Fruit fly (Drosophila melanogaster) whole organism: ENCODE results near the gene CG34282.

Source experiments
- CG8478 ChIP-seq: fragments of >200 bp; optimal IDR thresholded peaks from 2 replicates; lab custom pipeline; 2018; ENCODE audit warnings: inconsistent platforms
- Dll ChIP-seq: fragments of >200 bp; optimal IDR thresholded peaks from 2 replicates; lab custom pipeline; 2017
- pan ChIP-seq: fragments of >200 bp; optimal IDR thresholded peaks from 2 replicates; lab custom pipeline; 2017
- usp ChIP-seq: fragments of >200 bp; optimal IDR thresholded peaks from 2 replicates; lab custom pipeline; 2017; ENCODE audit warnings: missing biosample characterization, missing genetic modification characterization, mixed read lengths

DNA sequence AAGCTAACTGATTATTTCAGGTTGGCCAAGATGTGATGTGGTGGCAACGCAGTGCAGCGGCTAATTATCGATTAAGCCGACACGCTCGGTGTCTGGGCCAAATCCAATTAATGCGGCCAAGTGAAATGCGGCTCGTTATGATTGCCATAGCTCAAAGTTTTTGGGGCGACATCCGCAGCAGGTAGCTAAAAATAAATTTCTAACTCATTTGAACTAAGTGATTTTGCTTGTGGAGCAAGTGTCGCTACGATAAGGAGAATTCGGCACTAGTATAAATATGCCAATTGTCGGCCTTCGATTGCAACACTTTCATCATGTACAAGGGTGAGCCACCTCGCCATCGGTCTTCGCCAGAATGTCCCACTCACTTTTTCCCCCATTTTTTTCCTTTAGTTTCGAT lies at the start of gene CG34282:
- TF ChIP-seq CG8478 (no peak), usp (GFP tag; lab: Kevin White, UChicago) (no peak), pan (no peak), Dll (no peak)
